Worm (Caenorhabditis elegans): ENCODE results near the gene W07A12.8.

DNA sequence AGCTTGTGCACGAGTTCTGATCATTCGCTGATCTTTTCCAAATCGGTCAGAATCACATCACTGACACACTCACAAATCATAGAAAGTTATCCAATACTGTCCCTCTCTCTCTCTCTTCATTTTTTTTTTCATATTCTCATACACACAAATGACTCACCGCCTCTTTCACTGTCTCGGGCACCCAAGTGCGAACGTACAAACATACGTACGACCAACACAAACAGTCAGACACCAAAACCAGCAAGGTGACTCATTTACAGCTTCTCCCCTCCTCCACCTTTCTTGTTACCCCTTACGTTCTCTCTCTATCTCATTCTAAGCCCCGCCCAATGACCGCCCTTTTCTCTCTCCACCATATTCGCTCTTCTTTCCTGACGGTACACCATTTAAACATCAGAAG lies 38.6 kb downstream of the W07A12.8 start:
- no peak for TF ChIP-seq lir-3 (tag; optimal IDR thresholded peaks at IDR 0.05; ENCODE audit: poor library complexity)
- TF ChIP-seq fos-1 (tag; optimal IDR thresholded peaks at IDR 0.05) = no peak
- TF ChIP-seq alr-1 (tag; optimal IDR thresholded peaks at IDR 0.05; ENCODE audit: borderline replicate concordance) = no peak
